Worm (Caenorhabditis elegans): ENCODE measurements around the gene dph-1.

The dph-1 gene

DNA sequence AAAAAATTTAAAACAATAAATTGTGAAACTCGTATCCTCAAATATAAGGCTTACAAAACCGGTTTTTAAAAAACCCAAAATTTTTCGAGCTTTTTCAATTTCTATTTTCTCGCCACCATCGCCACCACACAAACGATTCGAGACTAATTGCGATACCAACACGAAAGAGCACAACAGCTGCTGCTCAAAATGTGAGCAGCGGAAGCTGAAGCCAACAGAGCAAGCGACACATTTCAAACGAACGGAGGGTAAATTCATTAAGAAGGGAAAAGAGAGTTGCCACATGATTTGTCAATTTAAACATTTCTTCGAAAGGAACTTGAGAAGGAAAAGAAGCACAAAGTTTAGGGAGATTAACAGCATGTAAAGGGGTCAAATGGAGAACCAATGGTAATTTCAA lies 27.6 kb upstream of the dph-1 start:
- no peak for TF ChIP-seq elt-1 (tag; optimal IDR thresholded peaks at IDR 0.05; ENCODE audit: borderline replicate concordance, insufficient read depth)
- TF ChIP-seq blmp-1 (tag; optimal IDR thresholded peaks at IDR 0.05) = no peak
- peak; percentile 92 for TF ChIP-seq hlh-1 (tag; optimal IDR thresholded peaks at IDR 0.05)
- TF ChIP-seq lin-32 (GFP tag; optimal IDR thresholded peaks at IDR 0.05) = peak; percentile 17
- peak; percentile 87 for TF ChIP-seq ces-1 (GFP tag; optimal IDR thresholded peaks at IDR 0.05)
- TF ChIP-seq unc-62 (GFP tag; optimal IDR thresholded peaks at IDR 0.05) = peak; percentile 18
- peak; percentile 5 for TF ChIP-seq unc-120 (tag; optimal IDR thresholded peaks at IDR 0.05; ENCODE audit: poor library complexity, severe bottlenecking)

DNA sequence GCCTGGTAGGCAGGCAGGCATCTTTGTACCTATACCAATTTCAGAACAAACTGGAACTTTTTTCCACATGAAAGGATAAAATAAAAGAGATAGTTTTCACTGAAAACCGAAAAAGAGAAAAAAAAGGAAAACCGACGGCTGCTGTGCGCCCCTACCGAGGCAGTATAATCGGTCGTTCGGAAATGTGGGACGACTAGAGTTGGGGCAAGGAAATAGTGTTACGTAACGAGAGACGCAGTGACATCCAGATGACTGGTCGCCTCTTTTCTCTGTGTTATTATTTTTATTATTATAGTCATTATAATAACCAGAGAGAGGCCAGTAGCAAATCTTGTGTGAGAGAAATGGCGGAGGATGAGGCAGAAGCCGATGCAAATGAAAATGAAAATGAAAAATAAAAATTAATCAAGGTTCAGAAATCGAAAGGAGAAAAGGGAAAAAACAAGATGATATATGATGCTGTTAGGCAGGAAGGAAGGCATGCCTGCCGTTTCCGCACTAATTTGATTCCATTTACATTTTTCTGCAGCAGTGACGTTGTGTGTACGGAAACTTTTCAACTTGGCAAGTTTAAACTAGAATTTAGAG lies 25.2 kb upstream of the dph-1 start:
- TF ChIP-seq unc-120 (tag; optimal IDR thresholded peaks at IDR 0.05; ENCODE audit: poor library complexity, severe bottlenecking) (no peak), mls-2 (tag; optimal IDR thresholded peaks at IDR 0.05) (peak; percentile 26), M03D4.4 (tag; optimal IDR thresholded peaks at IDR 0.05) (no peak), cnd-1 (tag; optimal IDR thresholded peaks at IDR 0.05) (no peak), blmp-1 (tag; optimal IDR thresholded peaks at IDR 0.05) (peak; percentile 86), ces-1 (GFP tag; optimal IDR thresholded peaks at IDR 0.05) (peak; percentile 55)

DNA sequence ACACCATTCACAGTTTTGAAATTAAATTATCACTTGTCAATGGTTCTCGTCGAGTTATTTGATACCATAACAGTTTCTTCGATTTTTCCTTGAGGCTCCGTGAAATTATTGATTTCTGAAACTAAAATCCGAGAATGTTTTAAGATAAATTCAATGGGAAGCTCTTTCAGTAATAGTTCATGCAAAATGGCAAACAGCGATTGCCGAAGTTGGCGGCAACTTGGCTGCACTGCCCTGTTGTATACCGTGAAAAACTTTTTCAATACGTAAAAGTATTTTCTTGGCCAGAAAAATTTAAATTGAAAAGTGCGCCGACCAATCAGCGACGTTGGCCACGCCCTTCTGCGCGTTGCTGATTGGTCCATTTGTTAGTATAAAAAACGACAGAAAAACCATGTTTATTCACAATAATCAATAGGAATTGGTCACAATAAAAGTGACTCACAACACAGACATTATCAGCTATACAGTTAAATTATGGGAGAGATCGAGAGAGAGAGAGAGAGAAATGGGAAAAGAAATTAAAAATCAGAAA lies 23.8 kb upstream of the dph-1 start:
- TF ChIP-seq unc-120 (tag; optimal IDR thresholded peaks at IDR 0.05; ENCODE audit: poor library complexity, severe bottlenecking) (no peak), drap-1 (GFP tag; optimal IDR thresholded peaks at IDR 0.05) (no peak), flh-1 (GFP tag; optimal IDR thresholded peaks at IDR 0.05) (no peak), nhr-2 (tag; optimal IDR thresholded peaks at IDR 0.05) (no peak), ces-1 (GFP tag; optimal IDR thresholded peaks at IDR 0.05) (no peak), M03D4.4 (tag; optimal IDR thresholded peaks at IDR 0.05) (no peak)

DNA sequence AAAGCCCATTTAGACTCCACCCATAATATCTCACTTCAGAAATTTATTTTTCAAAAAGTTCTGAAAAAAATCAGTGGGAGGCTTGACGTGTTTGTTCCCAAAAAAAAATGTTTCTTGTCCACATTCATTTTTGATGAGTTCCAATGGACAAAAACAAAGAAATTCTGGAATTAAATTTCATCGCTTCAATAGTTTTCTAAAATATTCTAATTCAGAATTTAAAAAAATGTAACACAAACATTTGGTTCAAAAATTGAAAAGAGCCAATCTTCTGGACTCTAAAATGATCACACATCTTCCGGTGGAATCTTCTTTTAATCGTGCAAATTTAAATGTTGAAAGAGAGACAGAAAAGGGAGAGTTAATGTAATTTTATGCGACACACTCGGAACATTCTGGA lies 14.2 kb upstream of the dph-1 start:
- peak; percentile 69 for TF ChIP-seq ces-1 (GFP tag; optimal IDR thresholded peaks at IDR 0.05)
- no peak for TF ChIP-seq flh-1 (GFP tag; optimal IDR thresholded peaks at IDR 0.05)

DNA sequence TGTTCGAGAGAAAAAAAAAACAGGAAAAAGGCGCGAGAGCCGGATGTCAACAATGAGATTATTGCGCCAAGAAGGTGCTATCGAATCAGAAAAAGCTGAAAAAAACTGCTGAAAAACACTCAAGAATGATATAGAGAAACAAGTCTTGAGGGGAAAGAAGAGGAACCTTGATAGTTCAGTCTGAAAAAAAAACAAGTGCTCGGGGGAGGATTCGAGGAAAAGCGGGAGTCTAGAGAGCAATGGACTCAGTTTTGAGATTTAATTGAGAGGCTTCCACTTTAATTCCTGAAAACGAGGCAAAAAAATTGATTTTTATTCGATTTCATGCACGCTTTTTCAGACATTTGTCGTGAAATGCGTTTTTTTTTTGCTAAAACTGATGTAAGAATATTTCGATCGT lies 12.1 kb upstream of the dph-1 start, which contains the start of gene npr-15:
npr-15 (minus strand) TSS at position 101 of the 400 bp plus-strand sequence.
- no peak for TF ChIP-seq flh-1 (GFP tag; optimal IDR thresholded peaks at IDR 0.05)

DNA sequence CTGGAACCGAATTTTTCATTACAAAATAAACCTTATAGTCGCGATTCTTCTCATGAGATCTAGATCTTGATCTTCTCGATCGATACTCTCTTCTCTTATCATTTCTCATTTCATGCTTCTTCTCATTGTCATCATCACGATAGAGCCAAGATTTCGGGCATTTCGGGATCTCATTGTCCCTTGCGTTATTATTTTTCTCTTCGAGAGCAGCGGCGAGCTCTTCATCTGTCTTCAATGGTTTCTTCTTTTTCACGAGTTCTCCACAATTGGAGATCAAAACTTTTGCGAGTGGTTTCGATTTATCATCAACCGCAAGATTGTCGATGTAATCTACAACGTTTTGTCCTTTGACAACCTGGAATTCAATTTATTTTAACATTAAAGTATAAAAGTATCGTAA lies 8.3 kb upstream of the dph-1 start:
- TF ChIP-seq pha-4 (tag; optimal IDR thresholded peaks at IDR 0.05) (no peak), elt-3 (tag; optimal IDR thresholded peaks at IDR 0.05) (no peak), sem-2 (GFP tag; optimal IDR thresholded peaks at IDR 0.05) (no peak), nhr-237 (tag; optimal IDR thresholded peaks at IDR 0.05) (no peak)

DNA sequence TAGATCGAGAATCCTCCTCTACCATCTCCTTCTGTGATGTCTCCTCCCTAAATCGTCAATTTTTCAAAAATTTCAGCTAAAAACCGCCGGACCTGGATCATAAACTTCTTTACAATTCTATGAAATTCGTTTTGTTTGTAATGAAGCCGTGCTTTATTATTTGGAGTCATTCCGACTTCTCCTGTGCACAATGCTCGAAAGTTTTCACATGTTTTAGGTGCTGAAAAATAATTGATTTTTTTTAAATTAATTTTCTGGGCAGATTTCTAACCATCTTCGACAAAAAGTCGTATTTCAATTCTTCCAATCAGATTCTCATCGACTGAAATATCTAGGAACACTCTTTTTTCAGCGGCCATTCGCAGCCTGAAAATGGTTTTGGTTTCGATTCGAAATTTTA lies 7.4 kb upstream of the dph-1 start, which contains the start of gene cyn-9:
cyn-9 (minus strand) TSS at position 366 of the 400 bp plus-strand sequence.
- no peak for TF ChIP-seq nhr-28 (tag; optimal IDR thresholded peaks at IDR 0.05)
- no peak for TF ChIP-seq lin-32 (GFP tag; optimal IDR thresholded peaks at IDR 0.05)

DNA sequence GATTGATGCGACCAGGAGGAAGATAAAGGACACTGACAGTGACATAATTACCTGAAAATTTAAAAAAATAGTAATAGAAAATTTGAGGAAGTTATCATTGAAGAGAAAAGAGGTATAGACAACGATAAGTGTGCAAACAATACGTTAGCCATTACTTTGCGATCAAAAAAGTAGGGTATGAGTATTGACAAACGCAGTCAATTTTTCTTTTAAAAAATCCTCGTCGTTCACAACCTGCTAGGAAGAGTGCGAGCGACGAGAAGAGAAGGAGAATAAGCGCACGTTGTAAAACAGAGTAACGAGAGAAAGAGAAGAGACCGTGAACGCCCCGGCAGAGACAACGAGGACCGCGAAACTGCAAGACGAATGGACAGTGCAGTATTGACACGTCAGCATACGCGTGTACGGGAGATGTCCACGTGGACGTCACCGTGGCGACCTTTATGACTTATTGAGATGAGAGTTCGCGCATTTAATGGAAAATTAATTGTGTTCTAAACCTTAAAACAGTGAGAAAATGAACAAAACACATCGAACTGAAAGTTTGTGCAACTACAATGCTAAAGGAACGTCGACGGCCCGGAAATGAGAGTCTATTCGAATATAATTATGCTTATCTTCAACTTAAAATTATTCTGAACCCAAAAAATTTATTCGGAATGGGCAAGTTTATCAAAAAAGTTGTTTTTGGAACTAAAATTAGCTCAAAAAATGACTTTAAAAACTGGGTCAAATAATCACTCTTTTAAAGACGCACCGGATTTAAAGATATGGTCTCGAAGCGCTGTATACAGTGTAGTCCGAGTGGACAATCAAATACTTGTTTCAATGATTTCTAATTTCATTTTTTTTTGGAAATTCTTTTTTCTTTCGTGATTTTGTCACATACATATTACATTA lies 5.0 kb upstream of the dph-1 start, which contains the start of the genes pdi-1 and C14B1.2:
pdi-1 (minus strand) TSS at position 51 of the 900 bp plus-strand sequence.
C14B1.2 (plus strand) TSS at position 850 of the 900 bp plus-strand sequence.
- TF ChIP-seq snpc-4 (tag; optimal IDR thresholded peaks at IDR 0.05) = no peak
- TF ChIP-seq M03D4.4 (tag; optimal IDR thresholded peaks at IDR 0.05) = peak; percentile 18
- TF ChIP-seq sptf-1 (tag; optimal IDR thresholded peaks at IDR 0.05) = peak; percentile 16
- peak; percentile 50 for TF ChIP-seq ham-2 (GFP tag; optimal IDR thresholded peaks at IDR 0.05)
- TF ChIP-seq nhr-2 (tag; optimal IDR thresholded peaks at IDR 0.05) = peak; percentile 63
